Fruit fly (Drosophila melanogaster): Measurements from ENCODE around the gene CG14260.
A peak's percentile ranks its signal among the peaks of the same experiment; 100 is the strongest.

Gene CG14260

DNA sequence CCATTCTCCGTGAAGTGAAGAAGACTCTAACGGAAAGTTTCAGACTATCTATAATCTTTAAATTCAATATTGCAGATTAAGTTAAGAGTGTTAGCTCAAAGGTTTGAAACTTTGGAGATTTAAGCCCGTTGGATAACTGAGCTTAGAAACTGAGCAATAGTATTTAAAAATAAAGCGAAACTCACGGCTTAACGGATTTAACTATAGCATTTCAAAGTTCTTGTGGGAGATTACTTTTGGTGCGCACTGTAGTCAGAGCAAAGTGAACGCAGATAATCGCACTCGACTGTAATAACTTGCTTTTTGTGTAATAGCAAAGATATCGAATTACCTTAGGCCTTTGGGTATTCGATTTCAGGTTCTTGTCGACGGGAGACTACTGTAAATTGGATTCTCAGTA, 17.0 kb downstream of the CG14260 start, which contains the start of gene mrt (continued):
- no peak for TF ChIP-seq pfk (GFP tag; optimal IDR thresholded peaks at IDR 0.05)
- TF ChIP-seq CG6813 (GFP tag; optimal IDR thresholded peaks at IDR 0.05), result peak; percentile 29
- peak; percentile 20 for TF ChIP-seq pb (GFP tag; optimal IDR thresholded peaks at IDR 0.05)
- TF ChIP-seq Kr (GFP tag; optimal IDR thresholded peaks at IDR 0.05), result no peak
- TF ChIP-seq ranshi (GFP tag; IDR thresholded peaks at IDR 0.05), result peak; percentile 55; the same call in 1 of the 2 replicates
- peak; percentile 18 for TF ChIP-seq Hand (GFP tag; optimal IDR thresholded peaks at IDR 0.05)
- TF ChIP-seq Taf1 (GFP tag; IDR thresholded peaks at IDR 0.05), result no peak
- no peak for TF ChIP-seq CG17912 (GFP tag; optimal IDR thresholded peaks at IDR 0.05)
- TF ChIP-seq zen (tag; optimal IDR thresholded peaks at IDR 0.05), result no peak
- no peak for TF ChIP-seq dan (GFP tag; IDR thresholded peaks at IDR 0.05)
- TF ChIP-seq CG11085 (GFP tag; IDR thresholded peaks at IDR 0.05), result no peak
- peak; percentile 94 for TF ChIP-seq Ets65A (GFP tag)
- peak; percentile 65 for TF ChIP-seq CG12659 (GFP tag; optimal IDR thresholded peaks at IDR 0.05)
- no peak for TF ChIP-seq CG10959 (GFP tag; IDR thresholded peaks at IDR 0.05)
- no peak for TF ChIP-seq wor (GFP tag; IDR thresholded peaks at IDR 0.05)
- TF ChIP-seq CTCF (GFP tag; optimal IDR thresholded peaks at IDR 0.05), result no peak
- peak; percentile 50 for TF ChIP-seq CG3163 (GFP tag; optimal IDR thresholded peaks at IDR 0.05)
- no peak for TF ChIP-seq dm (GFP tag; optimal IDR thresholded peaks at IDR 0.05)
- no peak for TF ChIP-seq NC2α (GFP tag; optimal IDR thresholded peaks at IDR 0.05)
- TF ChIP-seq NK7.1 (GFP tag; optimal IDR thresholded peaks at IDR 0.05), result no peak
- TF ChIP-seq otp (GFP tag; IDR thresholded peaks at IDR 0.05), result peak; percentile 52; the same call in 1 of the 3 replicates
- no peak for TF ChIP-seq Tbp (GFP tag; optimal IDR thresholded peaks at IDR 0.05)
- no peak for TF ChIP-seq danr (GFP tag; IDR thresholded peaks at IDR 0.05)
- peak; percentile 21 for TF ChIP-seq CG8290 (GFP tag; optimal IDR thresholded peaks at IDR 0.05)
- peak in 1 of 2 experiments; percentile 55 for TF ChIP-seq CG8290 (tag; optimal IDR thresholded peaks at IDR 0.05)
- TF ChIP-seq CG15479 (GFP tag; optimal IDR thresholded peaks at IDR 0.05), result no peak
- 0 out of 3 replicates have a peak, but pooled peaks have one; percentile 24 for TF ChIP-seq ci (GFP tag; IDR thresholded peaks at IDR 0.05)
- no peak for TF ChIP-seq YL-1 (GFP tag; optimal IDR thresholded peaks at IDR 0.05)
- TF ChIP-seq CG7372 (GFP tag; IDR thresholded peaks at IDR 0.05), result 0 out of 2 replicates have a peak, but pooled peaks have one; percentile 46
- peak; percentile 66 for TF ChIP-seq gem (tag; optimal IDR thresholded peaks at IDR 0.05)
- peak; percentile 3 for TF ChIP-seq CG30020 (tag; optimal IDR thresholded peaks at IDR 0.05)
- no peak for TF ChIP-seq Ets97D (GFP tag; optimal IDR thresholded peaks at IDR 0.05)
- TF ChIP-seq CG3407 (GFP tag; optimal IDR thresholded peaks at IDR 0.05), result no peak
- TF ChIP-seq stwl (tag; optimal IDR thresholded peaks at IDR 0.05), result no peak
- TF ChIP-seq TFAM (GFP tag; optimal IDR thresholded peaks at IDR 0.05), result no peak
- TF ChIP-seq Side (GFP tag; optimal IDR thresholded peaks at IDR 0.05), result peak; percentile 49
- no peak for TF ChIP-seq C15 (GFP tag; IDR thresholded peaks at IDR 0.05)
- TF ChIP-seq CG2889 (GFP tag; IDR thresholded peaks at IDR 0.05), result 0 out of 3 replicates have a peak, but pooled peaks have one; percentile 45
- peak; percentile 14 for TF ChIP-seq Sry-δ (GFP tag; optimal IDR thresholded peaks at IDR 0.05)
- no peak for TF ChIP-seq CG18764 (GFP tag; optimal IDR thresholded peaks at IDR 0.05)
- peak; percentile 34; the same call in 1 of the 3 replicates for TF ChIP-seq Aef1 (GFP tag; IDR thresholded peaks at IDR 0.05)
- TF ChIP-seq CG16863 (GFP tag; optimal IDR thresholded peaks at IDR 0.05), result peak; percentile 38
- no peak for TF ChIP-seq Scr (GFP tag; IDR thresholded peaks at IDR 0.05; ENCODE audit: partially characterized antibody)
- TF ChIP-seq CG12769 (tag; optimal IDR thresholded peaks at IDR 0.05), result peak; percentile 30
- no peak for TF ChIP-seq jing (GFP tag; optimal IDR thresholded peaks at IDR 0.05)
- TF ChIP-seq CG10979 (tag; optimal IDR thresholded peaks at IDR 0.05), result peak; percentile 23
- no peak for TF ChIP-seq sim (GFP tag; IDR thresholded peaks at IDR 0.05)
- TF ChIP-seq CG5245 (GFP tag; optimal IDR thresholded peaks at IDR 0.05), result peak; percentile 21
- TF ChIP-seq CG1603 (tag; optimal IDR thresholded peaks at IDR 0.05), result peak; percentile 31
- TF ChIP-seq CG10654 (GFP tag; optimal IDR thresholded peaks at IDR 0.05), result peak; percentile 7
- TF ChIP-seq rib (GFP tag; IDR thresholded peaks at IDR 0.05), result 0 out of 2 replicates have a peak, but pooled peaks have one; percentile 9
- TF ChIP-seq Nf-YA (GFP tag; IDR thresholded peaks at IDR 0.05), result no peak
- peak; percentile 55 for TF ChIP-seq fu2 (GFP tag; optimal IDR thresholded peaks at IDR 0.05)
